Fruit fly (Drosophila melanogaster) Kc167 (cell line): ENCODE data around the gene RhoBTB.

ENCODE experiments used
- h ChIP-seq: fragments of >200 bp; optimal IDR thresholded peaks from 3 replicates; lab custom pipeline; 2018; ENCODE audit warnings: missing external identifiers
- psq ChIP-seq: fragments of >200 bp; optimal IDR thresholded peaks from 2 replicates; lab custom pipeline; 2017; ENCODE audit warnings: missing external identifiers
- ttk ChIP-seq: sonication (Bioruptor generic); optimal IDR thresholded peaks from 2 replicates; lab custom pipeline; 2017; ENCODE audit warnings: missing external identifiers

DNA sequence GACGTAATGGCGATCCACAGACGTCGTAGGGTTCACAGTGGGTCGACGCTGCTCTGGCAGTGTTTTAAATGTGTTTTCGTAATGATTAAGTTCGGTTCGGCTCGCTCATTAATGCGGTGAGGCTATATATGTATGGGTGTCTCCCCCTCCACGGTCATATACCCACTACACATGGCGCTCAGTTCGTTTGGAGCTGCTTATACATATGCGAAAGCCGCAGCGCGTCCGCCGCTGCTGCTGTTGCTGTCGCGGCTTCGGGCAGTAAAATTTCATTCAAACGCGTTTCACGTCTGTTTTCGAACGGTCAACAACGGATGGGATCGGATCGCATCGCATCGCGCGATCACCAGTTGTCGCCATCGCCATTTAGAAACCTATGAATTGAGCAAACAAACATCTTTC is 9.9 kb downstream of the RhoBTB start:
- no peak for TF ChIP-seq psq (lab: Kevin White, UChicago)
- no peak for TF ChIP-seq h (lab: Kevin White, UChicago)
- TF ChIP-seq ttk (lab: Kevin White, UChicago) = no peak
